Fruit fly (Drosophila melanogaster) whole organism, pupa: ENCODE data around the gene CG3703.

Experiments used
- CG10348 ChIP-seq: fragments of 200-800 bp; sonication (Bioruptor generic); IDR thresholded peaks from 2 replicates; pipeline ENCODE4 v1.3.6; 2022; ENCODE audit warnings: missing biosample characterization, missing genetic modification characterization
- CG12605 ChIP-seq: fragments of 200-800 bp; sonication (Bioruptor generic); IDR thresholded peaks from 2 replicates; pipeline ENCODE4 v1.3.6; 2022; ENCODE audit warnings: missing biosample characterization, missing genetic modification characterization
- CG13204 ChIP-seq: fragments of 200-800 bp; sonication (Bioruptor generic); optimal IDR thresholded peaks from 2 replicates; lab custom pipeline; 2018; ENCODE audit warnings: missing biosample characterization, mild to moderate bottlenecking, missing genetic modification characterization, moderate library complexity
- CG14655 ChIP-seq: fragments of 200-800 bp; sonication (Bioruptor generic); optimal IDR thresholded peaks from 3 replicates; lab custom pipeline; 2017; ENCODE audit warnings: mild to moderate bottlenecking, missing biosample characterization, missing genetic modification reagents, missing genetic modification characterization
- CG15710 ChIP-seq: fragments of 200-800 bp; sonication (Bioruptor generic); optimal IDR thresholded peaks from 2 replicates; lab custom pipeline; 2018; ENCODE audit warnings: missing biosample characterization, mild to moderate bottlenecking, missing genetic modification characterization, moderate library complexity
- CG17806 ChIP-seq: fragments of 200-800 bp; sonication (Bioruptor generic); optimal IDR thresholded peaks from 2 replicates; lab custom pipeline; 2018; ENCODE audit warnings: missing biosample characterization, mild to moderate bottlenecking, missing genetic modification characterization, moderate library complexity
- CG32121 ChIP-seq: fragments of 200-800 bp; sonication (Bioruptor generic); IDR thresholded peaks from 2 replicates; pipeline ENCODE4 v1.3.6; 2022; ENCODE audit warnings: missing biosample characterization, missing genetic modification characterization
- CG34367 ChIP-seq: fragments of 200-800 bp; sonication (Bioruptor generic); optimal IDR thresholded peaks from 2 replicates; lab custom pipeline; 2018; ENCODE audit warnings: missing biosample characterization, mild to moderate bottlenecking, missing genetic modification characterization
- CG4496 ChIP-seq: fragments of 200-800 bp; sonication (Bioruptor generic); IDR thresholded peaks from 3 replicates; pipeline ENCODE4 v1.3.6; 2022; ENCODE audit warnings: missing biosample characterization, missing genetic modification characterization
- CG8159 ChIP-seq: fragments of 200-800 bp; sonication (Bioruptor generic); optimal IDR thresholded peaks from 3 replicates; lab custom pipeline; 2018; ENCODE audit warnings: missing biosample characterization, mild to moderate bottlenecking, missing genetic modification characterization, moderate library complexity
- CG8301 ChIP-seq: fragments of 200-800 bp; sonication (Bioruptor generic); optimal IDR thresholded peaks from 2 replicates; lab custom pipeline; 2018; ENCODE audit warnings: missing biosample characterization, mild to moderate bottlenecking, missing genetic modification characterization
- CG9948 ChIP-seq: fragments of 200-800 bp; sonication (Bioruptor generic); optimal IDR thresholded peaks from 2 replicates; lab custom pipeline; 2018; ENCODE audit warnings: missing biosample characterization, mild to moderate bottlenecking, missing genetic modification characterization, moderate library complexity
- D1 ChIP-seq: fragments of 200-800 bp; sonication (Bioruptor generic); optimal IDR thresholded peaks from 2 replicates; lab custom pipeline; 2018; ENCODE audit warnings: missing biosample characterization, mild to moderate bottlenecking, missing genetic modification characterization, moderate library complexity
- EcR ChIP-seq: fragments of 200-800 bp; sonication (Bioruptor generic); optimal IDR thresholded peaks from 3 replicates; lab custom pipeline; 2019; ENCODE audit warnings: missing biosample characterization, missing genetic modification characterization, mild to moderate bottlenecking, moderate library complexity, missing genetic modification reagents
- Ets98B ChIP-seq: fragments of 200-800 bp; sonication (Bioruptor generic); IDR thresholded peaks from 2 replicates; pipeline ENCODE4 v1.3.6; 2022; ENCODE audit warnings: missing biosample characterization, missing genetic modification characterization
- Pif1A ChIP-seq: fragments of 200-800 bp; sonication (Bioruptor generic); optimal IDR thresholded peaks from 3 replicates; lab custom pipeline; 2016; ENCODE audit warnings: missing biosample characterization, missing genetic modification characterization
- Pif1B ChIP-seq: fragments of 200-800 bp; sonication (Bioruptor generic); optimal IDR thresholded peaks from 3 replicates; lab custom pipeline; 2016; ENCODE audit warnings: missing biosample characterization, missing genetic modification characterization
- Snoo ChIP-seq: fragments of 200-800 bp; sonication (Bioruptor generic); optimal IDR thresholded peaks from 3 replicates; lab custom pipeline; 2017; ENCODE audit warnings: missing biosample characterization, mild to moderate bottlenecking, missing genetic modification characterization, inconsistent platforms
- fd96Ca ChIP-seq: fragments of 200-800 bp; sonication (Bioruptor generic); IDR thresholded peaks from 3 replicates; pipeline ENCODE4 v1.3.6; 2022; ENCODE audit warnings: missing biosample characterization, missing genetic modification characterization
- gl ChIP-seq: fragments of 200-800 bp; sonication (Bioruptor generic); optimal IDR thresholded peaks from 2 replicates; lab custom pipeline; 2018; ENCODE audit warnings: missing biosample characterization, mild to moderate bottlenecking, missing genetic modification characterization
- rn ChIP-seq: fragments of 200-800 bp; sonication (Bioruptor generic); IDR thresholded peaks from 2 replicates; pipeline ENCODE4 v1.3.6; 2022; ENCODE audit warnings: missing biosample characterization, missing genetic modification characterization

Gene CG3703

DNA sequence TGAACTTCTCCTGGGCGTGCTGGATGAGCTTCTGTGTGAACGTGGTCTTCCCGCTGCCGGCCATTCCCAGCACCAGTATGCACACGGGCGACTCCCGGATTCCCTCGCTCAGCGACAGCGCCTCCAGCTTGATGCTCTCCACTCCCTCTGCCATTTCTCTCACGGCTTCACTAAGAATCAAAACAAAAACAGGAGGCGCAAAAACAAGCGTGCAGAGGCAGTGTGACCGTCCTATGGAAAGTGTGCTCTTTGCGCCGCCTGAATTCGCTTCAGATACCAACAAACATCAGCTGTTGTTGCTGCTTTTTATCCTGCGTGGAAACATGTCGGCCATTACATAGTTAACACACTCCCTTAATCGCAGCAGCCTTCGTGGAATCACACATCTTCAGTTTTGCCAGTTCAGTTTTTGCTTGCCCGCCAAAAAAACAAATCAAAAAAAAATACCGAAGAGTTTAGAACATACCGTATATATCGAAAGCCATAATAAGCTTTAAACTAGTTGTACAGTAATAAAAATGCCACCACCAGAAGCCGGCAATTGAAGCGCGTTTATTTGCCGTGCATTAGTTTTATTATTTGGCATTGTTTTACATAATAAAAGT is 4.9 kb downstream of the CG3703 start, which contains the start of the genes CG3704 and mus81:
CG3704 (minus strand) TSS at position 226 of the 605 bp plus-strand sequence.
mus81 (plus strand) TSS at position 496 of the 605 bp plus-strand sequence.
- TF ChIP-seq CG10348 (GFP tag; lab: Robert Waterston, UW): no peak
- no peak for TF ChIP-seq CG17806
- TF ChIP-seq Pif1B (GFP tag; lab: Kevin White, UChicago): no peak
- no peak for TF ChIP-seq D1 (tag; lab: Kevin White, UChicago)
- TF ChIP-seq CG32121 (GFP tag; lab: Robert Waterston, UW): no peak
- TF ChIP-seq Ets98B (GFP tag; lab: Robert Waterston, UW): no peak

DNA sequence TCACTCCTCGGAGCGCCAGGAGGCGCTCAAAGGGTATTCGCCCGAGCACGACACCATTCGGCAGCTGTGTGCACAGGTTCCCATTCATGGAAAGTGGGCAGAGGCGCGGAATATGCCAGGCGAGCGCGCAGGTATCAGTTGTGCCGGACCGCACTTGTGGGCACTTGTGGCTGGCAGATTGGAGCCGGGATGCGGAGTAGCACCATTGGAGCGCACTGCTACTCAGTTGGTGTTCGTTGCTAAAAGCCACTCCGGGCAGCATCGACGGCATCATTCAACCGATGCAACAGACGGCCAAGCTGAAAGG is 9.7 kb downstream of the CG3703 start:
- TF ChIP-seq CG9948 (tag; lab: Kevin White, UChicago) (no peak), D1 (tag; lab: Kevin White, UChicago) (no peak), Snoo (tag; lab: Kevin White, UChicago) (no peak), CG4496 (GFP tag; lab: Robert Waterston, UW) (no peak), CG34367 (tag; lab: Kevin White, UChicago) (no peak), CG13204 (no peak), CG17806 (no peak), Pif1A (no peak), CG14655 (GFP tag; lab: Kevin White, UChicago) (no peak), CG10348 (GFP tag; lab: Robert Waterston, UW) (no peak), rn (GFP tag; lab: Robert Waterston, UW) (no peak), CG8301 (tag; lab: Kevin White, UChicago) (no peak), CG12605 (GFP tag; lab: Robert Waterston, UW) (no peak), fd96Ca (GFP tag; lab: Robert Waterston, UW) (no peak), gl (tag; lab: Kevin White, UChicago) (no peak), CG32121 (GFP tag; lab: Robert Waterston, UW) (no peak), Ets98B (GFP tag; lab: Robert Waterston, UW) (no peak), EcR (GFP tag; lab: Kevin White, UChicago) (no peak), CG8159 (tag; lab: Kevin White, UChicago) (no peak), CG15710 (tag; lab: Kevin White, UChicago) (no peak)

DNA sequence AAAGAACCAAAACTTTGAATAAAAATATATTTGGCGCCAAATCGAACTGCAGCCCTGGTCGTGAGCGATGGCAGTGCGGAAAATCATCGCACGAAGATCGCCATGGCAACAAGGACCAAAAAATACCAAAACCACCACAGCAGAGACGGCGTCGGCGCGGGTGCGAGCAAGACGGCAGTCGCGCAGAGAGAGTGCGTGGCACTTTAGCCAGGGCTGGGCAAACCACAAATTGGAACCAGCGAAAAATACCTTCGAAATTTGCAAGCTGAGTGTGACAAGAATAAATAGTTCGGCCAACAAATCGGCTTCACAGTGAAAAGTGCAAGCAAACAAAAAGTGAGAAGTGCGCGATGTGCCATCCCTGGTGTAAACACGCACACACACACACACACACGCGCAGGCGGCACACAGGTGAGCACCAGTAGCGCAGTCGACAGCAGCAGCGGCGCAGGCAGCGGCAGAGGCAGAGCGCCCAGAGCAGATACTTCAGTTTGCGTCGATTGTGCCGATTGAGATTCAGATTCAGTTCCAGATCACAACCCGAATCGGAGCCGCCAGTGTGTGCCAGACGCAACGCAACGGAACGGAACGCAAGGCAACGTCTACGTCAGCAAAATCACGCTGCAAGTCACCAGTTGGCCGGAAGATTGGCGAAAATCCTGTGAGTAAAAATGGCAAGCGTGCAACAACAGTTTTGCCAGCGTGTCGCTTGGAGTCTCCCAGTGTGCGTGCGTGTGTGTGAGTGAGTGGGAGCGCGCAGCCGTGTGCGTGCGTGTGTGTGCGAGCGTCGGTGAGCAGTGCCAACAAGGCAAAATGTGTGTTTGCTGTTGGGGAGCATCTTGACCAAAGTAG is 10.3 kb downstream of the CG3703 start, which contains the start of gene TRAM:
TRAM (plus strand) TSS at position 184 of the 852 bp plus-strand sequence.
- TF ChIP-seq CG32121 (GFP tag; lab: Robert Waterston, UW) (peak; percentile 99), CG8301 (tag; lab: Kevin White, UChicago) (peak; percentile 98), CG4496 (GFP tag; lab: Robert Waterston, UW) (peak; percentile 100), CG13204 (peak; percentile 95), Pif1B (GFP tag; lab: Kevin White, UChicago) (peak; percentile 96), fd96Ca (GFP tag; lab: Robert Waterston, UW) (peak; percentile 100), Pif1A (peak; percentile 97), CG8159 (tag; lab: Kevin White, UChicago) (peak; percentile 95), Snoo (tag; lab: Kevin White, UChicago) (peak; percentile 97), CG17806 (peak; percentile 96), CG34367 (tag; lab: Kevin White, UChicago) (peak; percentile 97), CG12605 (GFP tag; lab: Robert Waterston, UW) (peak; percentile 99), CG14655 (GFP tag; lab: Kevin White, UChicago) (peak; percentile 99), rn (GFP tag; lab: Robert Waterston, UW) (peak; percentile 98), CG10348 (GFP tag; lab: Robert Waterston, UW) (peak; percentile 97), gl (tag; lab: Kevin White, UChicago) (peak; percentile 96), CG9948 (tag; lab: Kevin White, UChicago) (peak; percentile 95), Ets98B (GFP tag; lab: Robert Waterston, UW) (peak; percentile 99), CG15710 (tag; lab: Kevin White, UChicago) (peak; percentile 98), D1 (tag; lab: Kevin White, UChicago) (no peak), EcR (GFP tag; lab: Kevin White, UChicago) (peak; percentile 43)

- TF ChIP-seq CG14655 (GFP tag; lab: Kevin White, UChicago) (no peak), rn (GFP tag; lab: Robert Waterston, UW) (no peak), fd96Ca (GFP tag; lab: Robert Waterston, UW) (no peak), CG10348 (GFP tag; lab: Robert Waterston, UW) (no peak), D1 (tag; lab: Kevin White, UChicago) (no peak), Pif1A (no peak), Pif1B (GFP tag; lab: Kevin White, UChicago) (no peak)
- TF ChIP-seq, all 21 proteins: peak for 0
Measured at dm6 chrX:933997-934396, 11.6 kb downstream of the CG3703 start.

- no peak for TF ChIP-seq EcR (GFP tag; lab: Kevin White, UChicago)
- TF ChIP-seq CG32121 (GFP tag; lab: Robert Waterston, UW): no peak
- no peak for TF ChIP-seq CG9948 (tag; lab: Kevin White, UChicago)
- no peak for TF ChIP-seq CG8301 (tag; lab: Kevin White, UChicago)
- no peak for TF ChIP-seq CG10348 (GFP tag; lab: Robert Waterston, UW)
- TF ChIP-seq CG12605 (GFP tag; lab: Robert Waterston, UW): no peak
- no peak for TF ChIP-seq Snoo (tag; lab: Kevin White, UChicago)
- TF ChIP-seq CG4496 (GFP tag; lab: Robert Waterston, UW): no peak
- no peak for TF ChIP-seq Ets98B (GFP tag; lab: Robert Waterston, UW)
- TF ChIP-seq CG14655 (GFP tag; lab: Kevin White, UChicago): no peak
- no peak for TF ChIP-seq fd96Ca (GFP tag; lab: Robert Waterston, UW)
- no peak for TF ChIP-seq CG34367 (tag; lab: Kevin White, UChicago)
- no peak for TF ChIP-seq CG15710 (tag; lab: Kevin White, UChicago)
- no peak for TF ChIP-seq D1 (tag; lab: Kevin White, UChicago)
- TF ChIP-seq, all 21 proteins: peak for 0
Measured at dm6 chrX:932859-933258, 12.7 kb downstream of the CG3703 start.
